Worm (Caenorhabditis elegans): ENCODE measurements around the gene srz-44.
"Not testable (repeated sequence)": the region's sequence is repeated elsewhere in the genome, so short reads cannot be mapped to it uniquely, and the experiment has no call there.

ce11 chrV:15643192-15643591 is 4.4 kb upstream of the srz-44 start, which contains the start of gene C55A1.4:
- not testable (repeated sequence) for TF ChIP-seq unc-62 (GFP tag; optimal IDR thresholded peaks at IDR 0.05); snpc-4 (tag; optimal IDR thresholded peaks at IDR 0.05); nhr-237 (tag; optimal IDR thresholded peaks at IDR 0.05); mep-1 (tag; optimal IDR thresholded peaks at IDR 0.05); ztf-11 (tag; optimal IDR thresholded peaks at IDR 0.05); elt-1 (tag; optimal IDR thresholded peaks at IDR 0.05; ENCODE audit: borderline replicate concordance, insufficient read depth); sem-2 (GFP tag; optimal IDR thresholded peaks at IDR 0.05)

All from whole organism, mixed stage, embryonic.